Worm (Caenorhabditis elegans) whole organism, young adult: ENCODE results near the gene srw-71.

Experiments
- B0035.1 ChIP-seq: sonication (generic microtip); optimal IDR thresholded peaks from 2 replicates; lab custom pipeline; 2016; ENCODE audit warnings: missing genetic modification characterization, mild to moderate bottlenecking, missing compliant biosample characterization, missing genotype, missing genetic modification reagents
- B0336.3 ChIP-seq: fragments of 200-800 bp; sonication (Bioruptor generic); IDR thresholded peaks from 2 replicates; pipeline ENCODE4 v1.3.6; 2022; ENCODE audit warnings: missing genetic modification characterization, missing compliant biosample characterization
- C06A6.2 ChIP-seq: fragments of 200-800 bp; sonication (Bioruptor generic); conservative IDR thresholded peaks from 2 replicates; pipeline ENCODE4 v1.3.6; 2022; ENCODE audit warnings: missing genetic modification characterization, missing compliant biosample characterization
- D2030.7 ChIP-seq: fragments of 200-800 bp; sonication (Bioruptor generic); IDR thresholded peaks from 2 replicates; pipeline ENCODE4 v1.3.6; 2022; ENCODE audit warnings: missing genetic modification reagents, missing genetic modification characterization, missing compliant biosample characterization
- F10E7.11 ChIP-seq: sonication (generic microtip); optimal IDR thresholded peaks from 2 replicates; lab custom pipeline; 2017; ENCODE audit warnings: mild to moderate bottlenecking, missing genetic modification characterization, moderate library complexity, missing compliant biosample characterization
- F57C9.4 ChIP-seq: sonication (generic microtip); optimal IDR thresholded peaks from 2 replicates; lab custom pipeline; 2017; ENCODE audit warnings: mild to moderate bottlenecking, missing genetic modification characterization, missing compliant biosample characterization
- T07F8.4 ChIP-seq: sonication (generic microtip); optimal IDR thresholded peaks from 2 replicates; lab custom pipeline; 2016; ENCODE audit warnings: mild to moderate bottlenecking, missing genetic modification characterization, moderate library complexity, missing compliant biosample characterization
- Y53G8AR.9 ChIP-seq: fragments of 200-800 bp; sonication (Bioruptor generic); conservative IDR thresholded peaks from 2 replicates; pipeline ENCODE4 v1.3.6; 2022; ENCODE audit warnings: missing genetic modification reagents, missing genetic modification characterization, missing compliant biosample characterization
- Y56A3A.18 ChIP-seq: fragments of 200-800 bp; sonication (Bioruptor generic); IDR thresholded peaks from 2 replicates; pipeline ENCODE4 v1.3.6; 2022; ENCODE audit warnings: missing genetic modification reagents, missing genetic modification characterization, missing compliant biosample characterization
- ama-1 ChIP-seq, 3 experiments: fragments of 150-350 bp in 1 of 3; sonication (generic microtip) in 2 of 3; optimal IDR thresholded peaks; 2 replicates each; lab custom pipeline; 2014 to 2018; ENCODE audit warnings: missing biosample characterization in 2 of 3, missing genetic modification characterization in 2 of 3, missing genetic modification reagents in 2 of 3
- athp-1 ChIP-seq: sonication (generic microtip); optimal IDR thresholded peaks from 2 replicates; lab custom pipeline; 2017; ENCODE audit warnings: mild to moderate bottlenecking, missing genetic modification characterization, missing compliant biosample characterization
- attf-6 ChIP-seq: fragments of 200-800 bp; sonication (Bioruptor generic); IDR thresholded peaks from 2 replicates; pipeline ENCODE4 v1.3.6; 2022; ENCODE audit warnings: missing genetic modification reagents, missing genetic modification characterization, missing compliant biosample characterization
- bed-2 ChIP-seq: fragments of 200-800 bp; sonication (Bioruptor generic); IDR thresholded peaks from 2 replicates; pipeline ENCODE4 v1.3.6; 2022; ENCODE audit warnings: missing genetic modification reagents, missing genetic modification characterization, missing compliant biosample characterization
- cebp-2 ChIP-seq: fragments of 200-800 bp; sonication (Bioruptor generic); IDR thresholded peaks from 2 replicates; pipeline ENCODE4 v1.3.6; 2022; ENCODE audit warnings: missing genetic modification characterization, missing compliant biosample characterization
- ceh-91 ChIP-seq: fragments of 200-800 bp; sonication (Bioruptor generic); IDR thresholded peaks from 2 replicates; pipeline ENCODE4 v1.3.6; 2022; ENCODE audit warnings: missing genetic modification reagents, missing genetic modification characterization, missing compliant biosample characterization
- dpl-1 ChIP-seq: fragments of 150-350 bp; optimal IDR thresholded peaks from 2 replicates; lab custom pipeline; 2014; ENCODE audit warnings: missing biosample characterization, missing genetic modification reagents, missing genetic modification characterization
- egl-18 ChIP-seq: fragments of 200-800 bp; sonication (Bioruptor generic); IDR thresholded peaks from 2 replicates; pipeline ENCODE4 v1.3.6; 2022; ENCODE audit warnings: missing genetic modification reagents, missing genetic modification characterization, missing compliant biosample characterization
- egl-44 ChIP-seq: fragments of 200-800 bp; sonication (Bioruptor generic); IDR thresholded peaks from 2 replicates; pipeline ENCODE4 v1.3.6; 2022; ENCODE audit warnings: missing genetic modification reagents, missing genetic modification characterization, missing compliant biosample characterization
- ekl-4 ChIP-seq: fragments of 200-800 bp; sonication (Bioruptor generic); IDR thresholded peaks from 2 replicates; pipeline ENCODE4 v1.3.6; 2022; ENCODE audit warnings: missing genetic modification reagents, missing genetic modification characterization, missing compliant biosample characterization
- hsf-1 ChIP-seq: fragments of 200-800 bp; sonication (Bioruptor generic); IDR thresholded peaks from 2 replicates; pipeline ENCODE4 v1.3.6; 2022; ENCODE audit warnings: missing genetic modification reagents, missing genetic modification characterization, missing compliant biosample characterization
- lag-1 ChIP-seq: fragments of 200-800 bp; sonication (Bioruptor generic); IDR thresholded peaks from 2 replicates; pipeline ENCODE4 v1.3.6; 2022; ENCODE audit warnings: missing genetic modification reagents, missing genetic modification characterization, missing compliant biosample characterization
- let-607 ChIP-seq, 2 experiments: fragments of 200-800 bp in 1 of 2; sonication (Bioruptor generic) in 1 of 2; sonication (generic microtip) in 1 of 2; optimal IDR thresholded peaks; 2 replicates each; lab custom pipeline; 2016 to 2018; ENCODE audit warnings: mild to moderate bottlenecking in 2 of 2, missing compliant biosample characterization in 2 of 2, missing genetic modification characterization in 2 of 2, moderate library complexity in 2 of 2, missing genotype in 1 of 2
- lin-26 ChIP-seq: fragments of 200-800 bp; sonication (Bioruptor generic); IDR thresholded peaks from 2 replicates; pipeline ENCODE4 v1.3.6; 2022; ENCODE audit warnings: missing genetic modification reagents, missing genetic modification characterization, missing compliant biosample characterization
- lin-35 ChIP-seq, 3 experiments: fragments of 150-350 bp in 2 of 3; sonication (generic microtip) in 1 of 3; optimal IDR thresholded peaks; 2 replicates each; lab custom pipeline; 2014 to 2018; ENCODE audit warnings: missing biosample characterization in 3 of 3, missing genetic modification characterization in 3 of 3, missing genetic modification reagents in 3 of 3
- lin-40 ChIP-seq: sonication (generic microtip); optimal IDR thresholded peaks from 2 replicates; lab custom pipeline; 2016; ENCODE audit warnings: missing genetic modification characterization, mild to moderate bottlenecking, missing compliant biosample characterization, missing genotype, missing genetic modification reagents
- lin-54 ChIP-seq: fragments of 200-800 bp; sonication (Bioruptor generic); optimal IDR thresholded peaks from 2 replicates; lab custom pipeline; 2018; ENCODE audit warnings: mild to moderate bottlenecking, missing genetic modification characterization, missing compliant biosample characterization
- lir-1 ChIP-seq: fragments of 200-800 bp; sonication (Bioruptor generic); conservative IDR thresholded peaks from 2 replicates; pipeline ENCODE4 v1.3.6; 2022; ENCODE audit warnings: missing genetic modification reagents, missing genetic modification characterization, missing compliant biosample characterization
- lsy-27 ChIP-seq: sonication (generic microtip); optimal IDR thresholded peaks from 2 replicates; lab custom pipeline; 2017; ENCODE audit warnings: missing genetic modification characterization, mild to moderate bottlenecking, missing compliant biosample characterization, antibody characterized with exemption, missing genotype, borderline replicate concordance; ENCODE audit not compliant: insufficient read depth
- madf-3 ChIP-seq: fragments of 200-800 bp; sonication (Bioruptor generic); IDR thresholded peaks from 2 replicates; pipeline ENCODE4 v1.3.6; 2022; ENCODE audit warnings: missing genetic modification reagents, missing genetic modification characterization, missing compliant biosample characterization
- madf-6 ChIP-seq: fragments of 200-800 bp; sonication (Bioruptor generic); IDR thresholded peaks from 2 replicates; pipeline ENCODE4 v1.3.6; 2022; ENCODE audit warnings: missing genetic modification reagents, missing genetic modification characterization, missing compliant biosample characterization
- mxl-1 ChIP-seq: sonication (generic microtip); optimal IDR thresholded peaks from 2 replicates; lab custom pipeline; 2016; ENCODE audit warnings: missing genetic modification characterization, missing compliant biosample characterization
- nfya-1 ChIP-seq: sonication (generic microtip); optimal IDR thresholded peaks from 2 replicates; lab custom pipeline; 2017; ENCODE audit warnings: antibody characterized with exemption, missing compliant biosample characterization, missing genetic modification characterization, borderline replicate concordance; ENCODE audit not compliant: insufficient read depth
- nhr-27 ChIP-seq: fragments of 200-800 bp; sonication (Bioruptor generic); optimal IDR thresholded peaks from 2 replicates; lab custom pipeline; 2018; ENCODE audit warnings: mild to moderate bottlenecking, missing genetic modification characterization, moderate library complexity, missing compliant biosample characterization
- nhr-80 ChIP-seq: sonication (generic microtip); optimal IDR thresholded peaks from 2 replicates; lab custom pipeline; 2016; ENCODE audit warnings: missing genetic modification characterization, missing compliant biosample characterization
- nhr-90 ChIP-seq: sonication (generic microtip); optimal IDR thresholded peaks from 2 replicates; lab custom pipeline; 2016; ENCODE audit warnings: missing genotype, mild to moderate bottlenecking, missing genetic modification characterization, missing compliant biosample characterization
- pbrm-1 ChIP-seq: fragments of 200-800 bp; sonication (Bioruptor generic); IDR thresholded peaks from 2 replicates; pipeline ENCODE4 v1.3.6; 2022; ENCODE audit warnings: missing genetic modification reagents, missing genetic modification characterization, missing compliant biosample characterization
- rec-8 ChIP-seq, 2 experiments: sonication (generic microtip); optimal IDR thresholded peaks; 2 replicates each; lab custom pipeline; 2016; ENCODE audit warnings: mild to moderate bottlenecking in 2 of 2, missing genetic modification characterization in 2 of 2, missing genetic modification reagents in 2 of 2, missing genotype in 2 of 2, missing biosample characterization in 1 of 2, missing compliant biosample characterization in 1 of 2, moderate library complexity in 1 of 2
- repo-1 ChIP-seq: sonication (generic microtip); optimal IDR thresholded peaks from 2 replicates; lab custom pipeline; 2017; ENCODE audit warnings: mild to moderate bottlenecking, missing genetic modification characterization, missing compliant biosample characterization
- sea-2 ChIP-seq: fragments of 200-800 bp; sonication (Bioruptor generic); IDR thresholded peaks from 2 replicates; pipeline ENCODE4 v1.3.6; 2022; ENCODE audit warnings: missing genetic modification characterization, missing compliant biosample characterization
- snpc-1.1 ChIP-seq: sonication (generic microtip); optimal IDR thresholded peaks from 2 replicates; lab custom pipeline; 2017; ENCODE audit warnings: missing genetic modification characterization, mild to moderate bottlenecking, missing compliant biosample characterization, antibody characterized with exemption, moderate library complexity, missing genotype, missing genetic modification reagents; ENCODE audit not compliant: insufficient read depth
- tbp1 ChIP-seq: fragments of 200-800 bp; sonication (Bioruptor generic); optimal IDR thresholded peaks from 2 replicates; lab custom pipeline; 2018; ENCODE audit warnings: mild to moderate bottlenecking, missing genetic modification characterization, missing compliant biosample characterization
- tlf-1 ChIP-seq: fragments of 200-800 bp; sonication (Bioruptor generic); optimal IDR thresholded peaks from 2 replicates; lab custom pipeline; 2018; ENCODE audit warnings: mild to moderate bottlenecking, missing genetic modification characterization, missing compliant biosample characterization
- unc-62 ChIP-seq: fragments of 150-350 bp; optimal IDR thresholded peaks from 2 replicates; lab custom pipeline; 2014; ENCODE audit warnings: missing biosample characterization, missing genetic modification reagents, missing genetic modification characterization
- ztf-26 ChIP-seq: sonication (generic microtip); optimal IDR thresholded peaks from 2 replicates; lab custom pipeline; 2017; ENCODE audit warnings: missing genetic modification characterization, missing compliant biosample characterization
- ztf-3 ChIP-seq: fragments of 200-800 bp; sonication (Bioruptor generic); optimal IDR thresholded peaks from 2 replicates; lab custom pipeline; 2018; ENCODE audit warnings: mild to moderate bottlenecking, missing genetic modification characterization, missing compliant biosample characterization
- ztf-6 ChIP-seq: fragments of 200-800 bp; sonication (Bioruptor generic); IDR thresholded peaks from 2 replicates; pipeline ENCODE4 v1.3.6; 2022; ENCODE audit warnings: missing genetic modification reagents, missing genetic modification characterization, missing compliant biosample characterization

Gene srw-71

DNA sequence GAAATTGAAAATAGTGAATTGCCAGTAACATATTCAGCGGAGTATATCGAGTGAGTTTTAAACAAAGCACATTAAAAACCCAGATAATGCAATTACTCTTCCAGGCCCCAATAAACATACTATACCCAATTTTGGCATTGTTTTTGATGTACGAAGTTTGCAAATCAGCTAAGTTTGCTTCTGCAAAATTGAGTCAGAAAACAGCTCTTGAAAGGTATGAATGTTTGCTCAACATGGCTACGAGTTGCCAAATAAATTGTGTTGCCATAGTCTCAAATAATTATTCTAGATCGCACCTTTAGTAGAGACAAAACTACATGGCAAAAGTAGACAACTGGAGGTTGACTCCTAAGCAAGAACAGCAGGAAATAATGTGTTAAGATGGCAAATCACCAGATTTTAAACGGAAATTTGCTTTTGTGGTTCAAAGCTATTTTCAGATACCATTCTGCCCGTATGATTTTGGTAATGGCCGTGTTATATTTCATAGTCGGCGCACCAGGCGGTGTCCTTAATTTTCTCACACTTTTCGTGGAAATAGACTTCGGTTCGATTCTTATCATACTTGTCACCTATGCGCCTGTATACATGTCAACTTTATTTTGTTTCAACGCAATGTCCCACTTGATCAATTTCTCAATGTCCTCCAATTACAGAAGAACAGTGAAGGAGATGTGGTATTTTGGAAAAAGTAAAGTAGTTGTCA, 1.7 kb upstream of the srw-71 start (continued):
- no peak for TF ChIP-seq lag-1 (GFP tag; lab: Robert Waterston, UW)
- no peak for TF ChIP-seq attf-6 (GFP tag; lab: Robert Waterston, UW)
- no peak for TF ChIP-seq egl-18 (GFP tag; lab: Robert Waterston, UW)
- TF ChIP-seq ekl-4 = 0 out of 2 replicates have a peak, but pooled peaks have one; percentile 8
- no peak for TF ChIP-seq F10E7.11 (tag; lab: Kevin White, UChicago)
- TF ChIP-seq snpc-1.1 (tag; lab: Kevin White, UChicago) = no peak
- peak; percentile 66 for TF ChIP-seq nhr-90 (tag; lab: Kevin White, UChicago)
- no peak for TF ChIP-seq sea-2
- peak; percentile 22 for TF ChIP-seq ztf-3 (GFP tag; lab: Kevin White, UChicago)
- peak in 1 of 2 experiments; percentile 42 for TF ChIP-seq let-607 (tag; optimal IDR thresholded peaks at IDR 0.05; lab: Kevin White, UChicago)
- no peak for TF ChIP-seq lsy-27
- TF ChIP-seq ama-1 (optimal IDR thresholded peaks at IDR 0.05; lab: Kevin White, UChicago) = peak; percentile 88
- no peak for TF ChIP-seq ama-1 (GFP tag; optimal IDR thresholded peaks at IDR 0.05; lab: Kevin White, UChicago)
- TF ChIP-seq Y53G8AR.9 (GFP tag; lab: Robert Waterston, UW) = peak; percentile 91; the same call in 1 of the 2 replicates
- peak; percentile 50 for TF ChIP-seq F57C9.4 (tag; lab: Kevin White, UChicago)
- peak; percentile 64; the same call in 1 of the 2 replicates for TF ChIP-seq pbrm-1 (GFP tag; lab: Robert Waterston, UW)
- peak; percentile 40 for TF ChIP-seq ztf-26 (tag; lab: Kevin White, UChicago)
- TF ChIP-seq hsf-1 (GFP tag; lab: Robert Waterston, UW) = no peak
- TF ChIP-seq D2030.7 (GFP tag; lab: Robert Waterston, UW) = no peak
- peak; percentile 56 for TF ChIP-seq Y56A3A.18
- peak; percentile 46 for TF ChIP-seq athp-1 (tag; lab: Kevin White, UChicago)
- peak; percentile 22; the same call in 1 of the 2 replicates for TF ChIP-seq madf-6 (GFP tag; lab: Robert Waterston, UW)
- no peak for TF ChIP-seq unc-62
- no peak for TF ChIP-seq lir-1
- TF ChIP-seq repo-1 (tag; lab: Kevin White, UChicago) = peak; percentile 78
- TF ChIP-seq ztf-6 (GFP tag; lab: Robert Waterston, UW) = no peak
- peak; percentile 38 for TF ChIP-seq tbp1 (GFP tag; lab: Kevin White, UChicago)
- TF ChIP-seq lin-26 (GFP tag; lab: Robert Waterston, UW) = no peak; the same call in 1 of the 2 replicates
- TF ChIP-seq T07F8.4 (tag; lab: Kevin White, UChicago) = no peak
- TF ChIP-seq madf-3 (GFP tag; lab: Robert Waterston, UW) = 0 out of 2 replicates have a peak, but pooled peaks have one; percentile 2
- peak; percentile 58 for TF ChIP-seq nhr-80
- peak; percentile 59 for TF ChIP-seq C06A6.2 (GFP tag; lab: Robert Waterston, UW)
- no peak for TF ChIP-seq ceh-91 (GFP tag; lab: Robert Waterston, UW)
- peak; percentile 4 for TF ChIP-seq mxl-1 (tag; lab: Kevin White, UChicago)
- TF ChIP-seq egl-44 (GFP tag; lab: Robert Waterston, UW) = peak; percentile 44; the same call in 1 of the 2 replicates
- no peak for TF ChIP-seq nfya-1
- TF ChIP-seq nhr-27 = peak; percentile 33
- no peak for TF ChIP-seq bed-2
- peak; percentile 53 for TF ChIP-seq tlf-1
- TF ChIP-seq lin-40 (tag; lab: Kevin White, UChicago) = no peak
- TF ChIP-seq B0035.1 = peak; percentile 21
- TF ChIP-seq lin-54 = no peak
- peak; percentile 67 for TF ChIP-seq B0336.3
- TF ChIP-seq cebp-2 (GFP tag; lab: Robert Waterston, UW) = no peak
- no peak for TF ChIP-seq dpl-1
- no peak for TF ChIP-seq rec-8 (tag; optimal IDR thresholded peaks at IDR 0.05; lab: Kevin White, UChicago)
- TF ChIP-seq lin-35 (GFP tag; optimal IDR thresholded peaks at IDR 0.05; lab: Kevin White, UChicago) = peak in 1 of 3 experiments; percentile 29
